Worm (Caenorhabditis elegans) whole organism, L4 larva: ENCODE measurements around the gene let-754.
"Not testable (repeated sequence)": the region's sequence is repeated elsewhere in the genome, so short reads cannot be mapped to it uniquely, and the experiment has no call there.

ENCODE experiments used
- ceh-82 ChIP-seq: sonication (generic microtip); optimal IDR thresholded peaks from 2 replicates; lab custom pipeline; 2017; ENCODE audit warnings: missing biosample characterization, missing genetic modification characterization
- lin-39 ChIP-seq: fragments of 150-350 bp; optimal IDR thresholded peaks from 2 replicates; lab custom pipeline; 2014; ENCODE audit warnings: missing biosample characterization, missing genetic modification reagents, missing genetic modification characterization
- nhr-111 ChIP-seq: fragments of 200-800 bp; sonication (Bioruptor generic); optimal IDR thresholded peaks from 2 replicates; lab custom pipeline; 2018; ENCODE audit warnings: mild to moderate bottlenecking, missing genetic modification characterization, missing compliant biosample characterization
- nhr-77 ChIP-seq: fragments of 150-350 bp; optimal IDR thresholded peaks from 2 replicates; lab custom pipeline; 2014; ENCODE audit warnings: missing biosample characterization, missing genetic modification characterization
- skn-1 ChIP-seq: fragments of 150-350 bp; optimal IDR thresholded peaks from 2 replicates; lab custom pipeline; 2014; ENCODE audit warnings: missing biosample characterization, missing genetic modification characterization
- ztf-11 ChIP-seq: fragments of 150-350 bp; optimal IDR thresholded peaks from 2 replicates; lab custom pipeline; 2014; ENCODE audit warnings: missing biosample characterization, missing genetic modification characterization

DNA sequence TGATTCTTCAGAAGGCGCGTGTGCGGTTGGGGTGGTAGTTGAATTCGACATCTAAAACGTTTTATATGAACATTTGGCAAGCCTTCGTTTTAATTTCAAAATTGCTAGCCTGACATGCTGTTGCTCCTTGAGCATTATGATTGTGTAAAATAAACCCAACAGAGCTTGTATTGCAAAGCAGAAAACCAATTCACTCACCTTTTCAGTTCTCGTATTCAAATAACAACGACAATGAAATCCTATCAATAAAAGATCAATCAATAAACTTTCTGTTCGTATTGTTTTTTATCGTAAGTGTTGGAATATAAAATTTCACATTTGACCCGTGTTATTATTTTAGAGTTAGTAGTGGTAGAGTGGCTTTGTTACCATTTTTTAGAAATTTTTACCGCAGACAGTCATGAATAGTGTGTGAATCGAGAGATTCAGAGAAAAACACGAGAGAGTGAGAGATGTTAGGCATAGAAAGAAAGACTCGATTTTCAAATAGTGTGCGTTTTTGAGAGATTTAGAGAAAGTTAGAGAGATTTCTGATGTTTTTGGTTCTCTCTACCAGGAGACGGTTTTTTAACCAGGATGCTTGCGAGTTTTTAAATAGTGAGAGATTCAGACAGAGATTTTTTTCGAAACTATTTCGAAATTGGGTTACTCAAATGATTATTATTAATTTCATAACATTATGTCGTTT, 6.0 kb upstream of the let-754 start, which contains the start of gene F54H12.10:
- not testable (repeated sequence) for TF ChIP-seq nhr-77; ceh-82; lin-39; nhr-111 (GFP tag; lab: Kevin White, UChicago); skn-1 (tag; lab: Kevin White, UChicago); ztf-11 (tag; lab: Kevin White, UChicago)
